Fruit fly (Drosophila melanogaster): ENCODE measurements around the gene CG42853.

DNA sequence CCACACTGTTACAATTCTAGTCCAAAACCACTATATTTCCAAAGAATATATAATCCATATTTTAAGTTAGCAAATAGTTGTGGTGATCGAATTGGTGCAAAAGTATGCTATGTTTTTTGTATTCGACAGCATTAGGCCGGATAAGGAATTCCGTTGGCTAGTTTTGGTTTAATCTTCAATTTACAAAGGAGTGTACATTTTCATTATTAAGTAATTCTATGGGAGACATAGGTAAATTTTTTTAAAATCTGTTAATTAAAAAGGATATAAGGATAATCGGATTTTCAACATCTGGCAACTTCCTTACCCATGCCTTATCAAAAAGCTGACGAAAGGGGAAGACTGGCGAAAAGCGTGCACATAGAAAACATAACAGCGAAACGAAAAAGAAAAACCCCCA lies 43.2 kb downstream of the CG42853 start:
- no peak for TF ChIP-seq CG8478 (optimal IDR thresholded peaks at IDR 0.05)
- no peak for TF ChIP-seq psq (optimal IDR thresholded peaks at IDR 0.05)
- TF ChIP-seq usp (GFP tag; optimal IDR thresholded peaks at IDR 0.05): no peak
- TF ChIP-seq pan (optimal IDR thresholded peaks at IDR 0.05): no peak
- TF ChIP-seq Dll (optimal IDR thresholded peaks at IDR 0.05): no peak
- TF ChIP-seq EcR (GFP tag; optimal IDR thresholded peaks at IDR 0.05): no peak

Measured in whole organism.